Worm (Caenorhabditis elegans) whole organism, L1 larva: Measurements from ENCODE around the gene Y70C5A.4.

Source experiments
- alr-1 ChIP-seq: fragments of 200-800 bp; sonication (Bioruptor generic); optimal IDR thresholded peaks from 2 replicates; lab custom pipeline; 2018; ENCODE audit warnings: borderline replicate concordance, mild to moderate bottlenecking, missing genetic modification characterization, missing compliant biosample characterization
- ama-1 ChIP-seq: fragments of 150-350 bp; optimal IDR thresholded peaks from 2 replicates; lab custom pipeline; 2014
- efl-3 ChIP-seq: fragments of 200-800 bp; sonication (Bioruptor generic); optimal IDR thresholded peaks from 2 replicates; lab custom pipeline; 2018; ENCODE audit warnings: mild to moderate bottlenecking, missing genetic modification characterization, missing compliant biosample characterization
- egl-27 ChIP-seq, 2 experiments: fragments of 150-350 bp in 1 of 2; sonication (generic microtip); optimal IDR thresholded peaks; 3 replicates each; lab custom pipeline; 2017 to 2018; ENCODE audit warnings: missing biosample characterization in 2 of 2, missing genetic modification characterization in 2 of 2, missing genetic modification reagents in 2 of 2
- elt-2 ChIP-seq: sonication (generic microtip); optimal IDR thresholded peaks from 2 replicates; lab custom pipeline; 2016; ENCODE audit warnings: missing genetic modification characterization, mild to moderate bottlenecking, inconsistent platforms, missing compliant biosample characterization, missing genetic modification reagents
- elt-3 ChIP-seq, 6 experiments: fragments of 150-350 bp in 1 of 6; sonication (generic microtip); optimal IDR thresholded peaks; 2 replicates each; lab custom pipeline; 2017 to 2018; ENCODE audit warnings: missing biosample characterization in 6 of 6, missing genetic modification characterization in 6 of 6, inconsistent platforms in 1 of 6
- fkh-10 ChIP-seq: sonication (generic microtip); optimal IDR thresholded peaks from 2 replicates; lab custom pipeline; 2017; ENCODE audit warnings: missing biosample characterization, missing genetic modification reagents, missing genetic modification characterization
- lsy-2 ChIP-seq, 2 experiments: fragments of 150-350 bp; optimal IDR thresholded peaks; 2 replicates each; lab custom pipeline; 2014; ENCODE audit warnings: missing biosample characterization in 2 of 2, missing genetic modification characterization in 2 of 2
- mef-2 ChIP-seq: fragments of 150-350 bp; optimal IDR thresholded peaks from 2 replicates; lab custom pipeline; 2014; ENCODE audit warnings: missing biosample characterization, missing genetic modification characterization
- mep-1 ChIP-seq: fragments of 150-350 bp; optimal IDR thresholded peaks from 2 replicates; lab custom pipeline; 2014; ENCODE audit warnings: missing biosample characterization, missing genetic modification characterization
- nhr-237 ChIP-seq: fragments of 150-350 bp; optimal IDR thresholded peaks from 2 replicates; lab custom pipeline; 2014; ENCODE audit warnings: missing biosample characterization, missing genetic modification characterization
- nhr-28 ChIP-seq: fragments of 150-350 bp; optimal IDR thresholded peaks from 2 replicates; lab custom pipeline; 2014; ENCODE audit warnings: missing biosample characterization, missing genetic modification characterization
- sptf-1 ChIP-seq: fragments of 150-350 bp; optimal IDR thresholded peaks from 2 replicates; lab custom pipeline; 2014; ENCODE audit warnings: missing biosample characterization, missing genetic modification characterization

DNA sequence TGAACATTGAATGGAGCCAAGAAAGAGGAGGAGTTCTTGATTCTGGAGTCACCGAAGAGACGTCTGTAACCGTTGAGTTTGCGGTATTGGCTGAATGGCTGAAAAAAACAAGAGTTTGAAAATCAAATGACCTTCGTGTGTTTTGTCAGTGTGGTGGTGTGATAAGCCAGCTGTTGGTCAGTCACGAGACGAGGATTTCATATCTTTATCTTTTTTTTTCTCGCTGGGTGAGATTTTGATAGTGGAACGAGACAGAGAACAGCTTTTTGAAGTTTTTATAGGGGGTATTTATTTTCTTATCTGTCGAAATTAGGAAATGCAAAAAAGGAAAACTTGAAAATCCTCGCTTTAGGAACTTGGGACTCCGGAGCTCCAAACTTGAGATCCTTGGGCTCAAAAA lies 23.0 kb upstream of the Y70C5A.4 start:
- TF ChIP-seq alr-1 (tag; lab: Kevin White, UChicago) (no peak), mep-1 (tag; lab: Kevin White, UChicago) (no peak), egl-27 (tag; optimal IDR thresholded peaks at IDR 0.05; lab: Kevin White, UChicago) (no peak), elt-3 (tag; optimal IDR thresholded peaks at IDR 0.05; lab: Kevin White, UChicago) (peak in 1 of 6 experiments; percentile 47), lsy-2 (tag; optimal IDR thresholded peaks at IDR 0.05; lab: Kevin White, UChicago) (peak; percentile 16), mef-2 (tag; lab: Kevin White, UChicago) (no peak), nhr-28 (tag; lab: Kevin White, UChicago) (no peak), efl-3 (GFP tag; lab: Kevin White, UChicago) (no peak), ama-1 (lab: Kevin White, UChicago) (no peak), nhr-237 (tag; lab: Kevin White, UChicago) (no peak), fkh-10 (GFP tag; lab: Kevin White, UChicago) (no peak), sptf-1 (tag; lab: Kevin White, UChicago) (no peak), elt-2 (tag; lab: Kevin White, UChicago) (no peak)
